Fruit fly (Drosophila melanogaster): ENCODE measurements around the gene CG7778.

Gene CG7778

DNA sequence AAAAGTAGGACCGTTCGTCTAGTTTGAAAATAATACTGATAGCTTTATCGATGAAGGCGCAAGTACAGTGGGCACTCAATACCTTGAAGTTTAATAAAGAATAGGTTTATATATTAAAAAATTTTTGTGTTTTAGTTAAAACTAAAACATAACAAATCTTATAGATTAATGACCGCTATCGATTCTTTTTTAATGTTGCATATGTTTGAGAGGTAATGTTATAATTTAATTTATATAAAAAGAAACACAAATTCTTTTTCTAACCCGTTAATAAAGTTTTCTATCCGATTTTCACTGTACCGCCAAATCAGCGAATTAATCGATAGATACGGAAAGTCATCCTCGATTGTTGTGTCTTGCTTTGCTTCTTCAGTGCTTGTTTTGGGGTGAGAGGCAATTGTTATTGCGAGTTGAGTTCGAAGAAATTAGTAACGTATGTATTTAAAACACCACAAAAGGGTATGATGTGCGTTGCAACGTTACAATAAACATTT, 37.7 kb downstream of the CG7778 start, which contains the start of the genes Dad1 and CG13384 (continued):
- TF ChIP-seq wek (GFP tag; optimal IDR thresholded peaks at IDR 0.05), result peak; percentile 15
- peak; percentile 49 for TF ChIP-seq Sry-δ (GFP tag; optimal IDR thresholded peaks at IDR 0.05)
- TF ChIP-seq p53 (GFP tag; optimal IDR thresholded peaks at IDR 0.05), result no peak
- TF ChIP-seq CG6272 (GFP tag; IDR thresholded peaks at IDR 0.05), result peak; percentile 90
- peak; percentile 47; the same call in 1 of the 2 replicates for TF ChIP-seq Bgb (GFP tag; IDR thresholded peaks at IDR 0.05; ENCODE audit: partially characterized antibody)
- TF ChIP-seq CG12942 (GFP tag; optimal IDR thresholded peaks at IDR 0.05), result peak; percentile 86
- TF ChIP-seq CG13296 (GFP tag; optimal IDR thresholded peaks at IDR 0.05), result peak; percentile 96
- peak; percentile 69 for TF ChIP-seq Elba2 (GFP tag; optimal IDR thresholded peaks at IDR 0.05)
- peak; percentile 96 for TF ChIP-seq CG13424 (tag; optimal IDR thresholded peaks at IDR 0.05)
- TF ChIP-seq Deaf1 (tag; optimal IDR thresholded peaks at IDR 0.05), result peak; percentile 79
- TF ChIP-seq Hsf (GFP tag; optimal IDR thresholded peaks at IDR 0.05), result peak; percentile 90
- TF ChIP-seq usp (GFP tag; optimal IDR thresholded peaks at IDR 0.05), result no peak
- no peak for TF ChIP-seq Antp (GFP tag; optimal IDR thresholded peaks at IDR 0.05)
- TF ChIP-seq zen2 (GFP tag; IDR thresholded peaks at IDR 0.05; ENCODE audit: partially characterized antibody), result no peak
- TF ChIP-seq pum (GFP tag; optimal IDR thresholded peaks at IDR 0.05), result peak; percentile 48
- TF ChIP-seq run (tag; optimal IDR thresholded peaks at IDR 0.05), result peak; percentile 83
- TF ChIP-seq CG18262 (tag; optimal IDR thresholded peaks at IDR 0.05), result peak; percentile 94
- peak; percentile 69 for TF ChIP-seq CG30431 (GFP tag; optimal IDR thresholded peaks at IDR 0.05)
- TF ChIP-seq CG32767 (GFP tag; IDR thresholded peaks at IDR 0.05), result peak; percentile 86
- TF ChIP-seq CG16863 (GFP tag; optimal IDR thresholded peaks at IDR 0.05), result peak; percentile 28
- no peak for TF ChIP-seq cg (GFP tag; optimal IDR thresholded peaks at IDR 0.05)
- peak; percentile 91 for TF ChIP-seq oc (tag; optimal IDR thresholded peaks at IDR 0.05)
- TF ChIP-seq CG43689 (GFP tag; IDR thresholded peaks at IDR 0.05), result peak; percentile 72
- peak; percentile 88 for TF ChIP-seq Blimp-1 (GFP tag; optimal IDR thresholded peaks at IDR 0.05)
- peak; percentile 83 for TF ChIP-seq CrebB (tag; optimal IDR thresholded peaks at IDR 0.05)
- peak; percentile 70 for TF ChIP-seq ewg (GFP tag; optimal IDR thresholded peaks at IDR 0.05)
- TF ChIP-seq Max (GFP tag; optimal IDR thresholded peaks at IDR 0.05), result peak; percentile 84
- TF ChIP-seq CG6175 (GFP tag; IDR thresholded peaks at IDR 0.05), result peak; percentile 80; the same call in 2 of the 3 replicates
- TF ChIP-seq inv (GFP tag; IDR thresholded peaks at IDR 0.05; ENCODE audit: partially characterized antibody), result peak; percentile 47; the same call in 1 of the 2 replicates
- TF ChIP-seq Dad (GFP tag; optimal IDR thresholded peaks at IDR 0.05), result peak; percentile 44
- peak; percentile 89 for TF ChIP-seq klu (GFP tag; IDR thresholded peaks at IDR 0.05)
- peak; percentile 84 for TF ChIP-seq cato (GFP tag; optimal IDR thresholded peaks at IDR 0.05; ENCODE audit: borderline replicate concordance)
- TF ChIP-seq CG1647 (GFP tag; optimal IDR thresholded peaks at IDR 0.05), result peak; percentile 32
- TF ChIP-seq CG1602 (GFP tag; optimal IDR thresholded peaks at IDR 0.05), result peak; percentile 92
- peak; percentile 45 for TF ChIP-seq tup (GFP tag; optimal IDR thresholded peaks at IDR 0.05)
- peak; percentile 50 for TF ChIP-seq CG13287 (GFP tag; IDR thresholded peaks at IDR 0.05; ENCODE audit: partially characterized antibody)
- no peak for TF ChIP-seq CTCF (GFP tag; optimal IDR thresholded peaks at IDR 0.05)
- no peak for TF ChIP-seq luna (GFP tag; optimal IDR thresholded peaks at IDR 0.05)
- peak; percentile 94 for TF ChIP-seq Xrp1 (GFP tag; IDR thresholded peaks at IDR 0.05)
- peak; percentile 87 for TF ChIP-seq CG17328 (GFP tag; IDR thresholded peaks at IDR 0.05)
- TF ChIP-seq pb (GFP tag; optimal IDR thresholded peaks at IDR 0.05), result no peak
- peak; percentile 97 for TF ChIP-seq CG2678 (tag; optimal IDR thresholded peaks at IDR 0.05)
- peak; percentile 93 for TF ChIP-seq lmd (GFP tag; IDR thresholded peaks at IDR 0.05)
- TF ChIP-seq CG12391 (tag; optimal IDR thresholded peaks at IDR 0.05), result peak; percentile 97
- TF ChIP-seq Opbp (GFP tag; IDR thresholded peaks at IDR 0.05; ENCODE audit: partially characterized antibody), result peak; percentile 33; the same call in 1 of the 3 replicates
- TF ChIP-seq CG30020 (tag; optimal IDR thresholded peaks at IDR 0.05), result peak; percentile 88
- peak; percentile 78 for TF ChIP-seq gsb (GFP tag; IDR thresholded peaks at IDR 0.05)
- TF ChIP-seq sima (GFP tag; optimal IDR thresholded peaks at IDR 0.05), result no peak
- TF ChIP-seq CG14441 (GFP tag; IDR thresholded peaks at IDR 0.05), result peak; percentile 87
- peak; percentile 96 for TF ChIP-seq CG18599 (GFP tag; optimal IDR thresholded peaks at IDR 0.05)
- peak; percentile 60; the same call in 1 of the 2 replicates for TF ChIP-seq CG1024 (GFP tag; IDR thresholded peaks at IDR 0.05)

Data from whole organism, embryonic.